Fruit fly (Drosophila melanogaster): ENCODE results near the gene CG17239.

dm6 chr2L:2289316-2289715 is 37.2 kb upstream of the CG17239 start, which contains the start of gene CG17237:
- TF ChIP-seq Clk (GFP tag; optimal IDR thresholded peaks at IDR 0.05): no peak
- TF ChIP-seq bab1 (GFP tag; optimal IDR thresholded peaks at IDR 0.05): no peak
